Fruit fly (Drosophila melanogaster) whole organism, embryonic: ENCODE measurements around the gene CG32075.

Experiments
- Bdp1 ChIP-seq: fragments of 200-800 bp; sonication (Bioruptor generic); optimal IDR thresholded peaks from 3 replicates; lab custom pipeline; 2016; ENCODE audit warnings: missing biosample characterization, missing genetic modification characterization
- Bgb ChIP-seq: fragments of 200-800 bp; sonication (Bioruptor generic); IDR thresholded peaks from 2 replicates; pipeline ENCODE4 v1.3.6; 2022; ENCODE audit warnings: missing biosample characterization, missing genetic modification characterization; ENCODE audit not compliant: partially characterized antibody
- C15 ChIP-seq: fragments of 200-800 bp; sonication (Bioruptor generic); IDR thresholded peaks from 3 replicates; pipeline ENCODE4 v1.3.6; 2022; ENCODE audit warnings: missing biosample characterization, missing genetic modification characterization
- CG10147 ChIP-seq: fragments of 200-800 bp; sonication (Bioruptor generic); optimal IDR thresholded peaks from 2 replicates; lab custom pipeline; 2019; ENCODE audit warnings: missing biosample characterization, mild to moderate bottlenecking, missing genetic modification characterization, moderate library complexity
- CG10267 ChIP-seq: fragments of 200-800 bp; sonication (Bioruptor generic); optimal IDR thresholded peaks from 2 replicates; lab custom pipeline; 2018; ENCODE audit warnings: missing biosample characterization, mild to moderate bottlenecking, missing genetic modification characterization, moderate library complexity
- CG11247 ChIP-seq: fragments of 200-800 bp; sonication (Bioruptor generic); IDR thresholded peaks from 2 replicates; pipeline ENCODE4 v1.3.6; 2022; ENCODE audit warnings: missing biosample characterization, missing genetic modification characterization
- CG11560 ChIP-seq: fragments of 200-800 bp; sonication (Bioruptor generic); IDR thresholded peaks from 3 replicates; pipeline ENCODE4 v1.3.6; 2022; ENCODE audit warnings: missing biosample characterization, missing genetic modification characterization
- CG12104 ChIP-seq: fragments of 200-800 bp; sonication (Bioruptor generic); optimal IDR thresholded peaks from 3 replicates; lab custom pipeline; 2016; ENCODE audit warnings: missing biosample characterization, missing genetic modification characterization
- CG12219 ChIP-seq: fragments of 200-800 bp; sonication (Bioruptor generic); optimal IDR thresholded peaks from 3 replicates; lab custom pipeline; 2018; ENCODE audit warnings: missing biosample characterization, mild to moderate bottlenecking, missing genetic modification characterization
- CG13894 ChIP-seq: fragments of 200-800 bp; sonication (Bioruptor generic); optimal IDR thresholded peaks from 3 replicates; lab custom pipeline; 2018; ENCODE audit warnings: missing biosample characterization, mild to moderate bottlenecking, missing genetic modification characterization, moderate library complexity
- CG15073 ChIP-seq: fragments of 200-800 bp; sonication (Bioruptor generic); optimal IDR thresholded peaks from 2 replicates; lab custom pipeline; 2016; ENCODE audit warnings: missing biosample characterization, missing genetic modification characterization
- CG15696 ChIP-seq: fragments of 200-800 bp; sonication (Bioruptor generic); optimal IDR thresholded peaks from 2 replicates; lab custom pipeline; 2019; ENCODE audit warnings: missing biosample characterization, mild to moderate bottlenecking, missing genetic modification characterization, moderate library complexity
- CG1603 ChIP-seq: fragments of 200-800 bp; sonication (Bioruptor generic); optimal IDR thresholded peaks from 2 replicates; lab custom pipeline; 2019; ENCODE audit warnings: missing biosample characterization, mild to moderate bottlenecking, missing genetic modification characterization, moderate library complexity
- CG17186 ChIP-seq: fragments of 200-800 bp; sonication (Bioruptor generic); optimal IDR thresholded peaks from 3 replicates; lab custom pipeline; 2017; ENCODE audit warnings: missing biosample characterization, missing genetic modification reagents, missing genetic modification characterization
- CG18262 ChIP-seq: fragments of 200-800 bp; optimal IDR thresholded peaks from 3 replicates; lab custom pipeline; 2019; ENCODE audit warnings: missing biosample characterization, mild to moderate bottlenecking, missing genetic modification characterization, moderate library complexity
- CG1832 ChIP-seq: fragments of 200-800 bp; sonication (Bioruptor generic); optimal IDR thresholded peaks from 2 replicates; lab custom pipeline; 2017; ENCODE audit warnings: missing biosample characterization, mild to moderate bottlenecking, missing genetic modification characterization, inconsistent platforms
- CG2889 ChIP-seq: fragments of 200-800 bp; sonication (Bioruptor generic); IDR thresholded peaks from 3 replicates; pipeline ENCODE4 v1.3.6; 2022; ENCODE audit warnings: missing biosample characterization, missing genetic modification characterization
- CG34376 ChIP-seq: fragments of 200-800 bp; sonication (Bioruptor generic); optimal IDR thresholded peaks from 2 replicates; lab custom pipeline; 2018; ENCODE audit warnings: missing biosample characterization, mild to moderate bottlenecking, missing genetic modification characterization
- CG4854 ChIP-seq: fragments of 200-800 bp; sonication (Bioruptor generic); optimal IDR thresholded peaks from 2 replicates; lab custom pipeline; 2016; ENCODE audit warnings: missing biosample characterization, missing genetic modification characterization, inconsistent platforms
- CG6765 ChIP-seq: fragments of 200-800 bp; sonication (Bioruptor generic); optimal IDR thresholded peaks from 3 replicates; lab custom pipeline; 2017; ENCODE audit warnings: missing biosample characterization, mild to moderate bottlenecking, missing genetic modification characterization
- CG7271 ChIP-seq: fragments of 200-800 bp; sonication (Bioruptor generic); optimal IDR thresholded peaks from 2 replicates; lab custom pipeline; 2018; ENCODE audit warnings: missing biosample characterization, mild to moderate bottlenecking, missing genetic modification characterization, moderate library complexity
- CG7745 ChIP-seq: fragments of 200-800 bp; sonication (Bioruptor generic); optimal IDR thresholded peaks from 2 replicates; lab custom pipeline; 2018; ENCODE audit warnings: missing biosample characterization, mild to moderate bottlenecking, missing genetic modification characterization, moderate library complexity
- CG8388 ChIP-seq: fragments of 200-800 bp; sonication (Bioruptor generic); optimal IDR thresholded peaks from 2 replicates; lab custom pipeline; 2019; ENCODE audit warnings: missing biosample characterization, mild to moderate bottlenecking, missing genetic modification characterization, moderate library complexity
- CG9876 ChIP-seq: fragments of 200-800 bp; sonication (Bioruptor generic); optimal IDR thresholded peaks from 2 replicates; lab custom pipeline; 2016; ENCODE audit warnings: missing biosample characterization, missing genetic modification characterization
- D19A ChIP-seq: fragments of 200-800 bp; optimal IDR thresholded peaks from 3 replicates; lab custom pipeline; 2019; ENCODE audit warnings: missing biosample characterization, mild to moderate bottlenecking, missing genetic modification characterization, moderate library complexity
- Dip2 ChIP-seq: fragments of 200-800 bp; sonication (Bioruptor generic); IDR thresholded peaks from 2 replicates; pipeline ENCODE4 v1.3.6; 2022; ENCODE audit warnings: missing biosample characterization, missing genetic modification characterization
- Fer2 ChIP-seq: fragments of 200-800 bp; sonication (Bioruptor generic); optimal IDR thresholded peaks from 2 replicates; lab custom pipeline; 2018; ENCODE audit warnings: missing biosample characterization, mild to moderate bottlenecking, missing genetic modification characterization, moderate library complexity
- Oli ChIP-seq: fragments of 200-800 bp; sonication (Bioruptor generic); optimal IDR thresholded peaks from 2 replicates; lab custom pipeline; 2018; ENCODE audit warnings: missing biosample characterization, mild to moderate bottlenecking, missing genetic modification characterization, moderate library complexity
- Optix ChIP-seq: fragments of 200-800 bp; sonication (Bioruptor generic); IDR thresholded peaks from 3 replicates; pipeline ENCODE4 v1.3.6; 2022; ENCODE audit warnings: missing biosample characterization, missing genetic modification characterization
- Ravus ChIP-seq: fragments of 200-800 bp; sonication (Bioruptor generic); IDR thresholded peaks from 2 replicates; pipeline ENCODE4 v1.3.6; 2022; ENCODE audit warnings: missing biosample characterization, missing genetic modification characterization
- Side ChIP-seq: fragments of 200-800 bp; sonication (Bioruptor generic); optimal IDR thresholded peaks from 2 replicates; lab custom pipeline; 2016; ENCODE audit warnings: missing biosample characterization, missing genetic modification characterization
- Trl ChIP-seq, 3 experiments: fragments of >200 bp in 2 of 3; fragments of 200-800 bp in 1 of 3; sonication (Bioruptor generic) in 1 of 3; optimal IDR thresholded peaks; 2 replicates in 1 of 3; 3 replicates in 2 of 3; lab custom pipeline; 2016 to 2017; ENCODE audit warnings: missing biosample characterization in 1 of 3, missing genetic modification characterization in 1 of 3
- ac ChIP-seq: fragments of 200-800 bp; sonication (Bioruptor generic); optimal IDR thresholded peaks from 3 replicates; lab custom pipeline; 2017; ENCODE audit warnings: missing biosample characterization, mild to moderate bottlenecking, missing genetic modification characterization
- al ChIP-seq: fragments of 200-800 bp; sonication (Bioruptor generic); IDR thresholded peaks from 2 replicates; pipeline ENCODE4 v1.3.6; 2022; ENCODE audit warnings: missing biosample characterization, missing genetic modification characterization
- ase ChIP-seq: fragments of 200-800 bp; sonication (Bioruptor generic); IDR thresholded peaks from 3 replicates; pipeline ENCODE4 v1.3.6; 2022; ENCODE audit warnings: missing biosample characterization, missing genetic modification characterization
- bowl ChIP-seq: fragments of 200-800 bp; sonication (Bioruptor generic); IDR thresholded peaks from 2 replicates; pipeline ENCODE4 v1.3.6; 2022; ENCODE audit warnings: missing biosample characterization, missing genetic modification characterization
- chif ChIP-seq, 2 experiments: fragments of 200-800 bp; sonication (Bioruptor generic); optimal IDR thresholded peaks; 3 replicates each; lab custom pipeline; 2016; ENCODE audit warnings: missing biosample characterization in 2 of 2, missing genetic modification characterization in 2 of 2
- cwo ChIP-seq: fragments of 200-800 bp; sonication (Bioruptor generic); optimal IDR thresholded peaks from 3 replicates; lab custom pipeline; 2017; ENCODE audit warnings: missing biosample characterization, missing genetic modification characterization, mild to moderate bottlenecking, moderate library complexity, missing genetic modification reagents
- ems ChIP-seq: fragments of 200-800 bp; sonication (Bioruptor generic); optimal IDR thresholded peaks from 3 replicates; lab custom pipeline; 2016; ENCODE audit warnings: missing biosample characterization, missing genetic modification characterization
- hb ChIP-seq: fragments of 200-800 bp; sonication (Bioruptor generic); IDR thresholded peaks from 3 replicates; pipeline ENCODE4 v1.3.6; 2022; ENCODE audit warnings: missing biosample characterization, missing genetic modification characterization; ENCODE audit not compliant: partially characterized antibody
- kay ChIP-seq: fragments of 200-800 bp; sonication (Bioruptor generic); optimal IDR thresholded peaks from 2 replicates; lab custom pipeline; 2016; ENCODE audit warnings: missing biosample characterization, missing genetic modification characterization
- lab ChIP-seq: fragments of 200-800 bp; sonication (Bioruptor generic); optimal IDR thresholded peaks from 3 replicates; lab custom pipeline; 2017; ENCODE audit warnings: missing biosample characterization, missing genetic modification characterization, mild to moderate bottlenecking, moderate library complexity, missing genetic modification reagents
- nmo ChIP-seq: fragments of 200-800 bp; sonication (Bioruptor generic); optimal IDR thresholded peaks from 2 replicates; lab custom pipeline; 2018; ENCODE audit warnings: missing biosample characterization, mild to moderate bottlenecking, missing genetic modification characterization, moderate library complexity
- scrt ChIP-seq: fragments of 200-800 bp; sonication (Bioruptor generic); optimal IDR thresholded peaks from 2 replicates; lab custom pipeline; 2018; ENCODE audit warnings: missing biosample characterization, mild to moderate bottlenecking, missing genetic modification characterization, moderate library complexity
- sisA ChIP-seq: fragments of 200-800 bp; sonication (Bioruptor generic); IDR thresholded peaks from 2 replicates; pipeline ENCODE4 v1.3.6; 2022; ENCODE audit warnings: missing biosample characterization, missing genetic modification characterization
- sob ChIP-seq: fragments of 200-800 bp; sonication (Bioruptor generic); IDR thresholded peaks from 2 replicates; pipeline ENCODE4 v1.3.6; 2022; ENCODE audit warnings: missing biosample characterization, missing genetic modification characterization
- ssp ChIP-seq: fragments of 200-800 bp; sonication (Bioruptor generic); IDR thresholded peaks from 2 replicates; pipeline ENCODE4 v1.3.6; 2022; ENCODE audit warnings: missing biosample characterization, missing genetic modification characterization
- tup ChIP-seq: fragments of 200-800 bp; sonication (Bioruptor generic); optimal IDR thresholded peaks from 2 replicates; lab custom pipeline; 2016; ENCODE audit warnings: missing biosample characterization, mild to moderate bottlenecking, missing genetic modification characterization, moderate library complexity
- usp ChIP-seq: fragments of >200 bp; optimal IDR thresholded peaks from 2 replicates; lab custom pipeline; 2017; ENCODE audit warnings: missing biosample characterization, missing genetic modification characterization
- zen ChIP-seq: fragments of 200-800 bp; sonication (Bioruptor generic); optimal IDR thresholded peaks from 3 replicates; lab custom pipeline; 2018; ENCODE audit warnings: missing biosample characterization, mild to moderate bottlenecking, missing genetic modification characterization, moderate library complexity

The CG32075 gene

DNA sequence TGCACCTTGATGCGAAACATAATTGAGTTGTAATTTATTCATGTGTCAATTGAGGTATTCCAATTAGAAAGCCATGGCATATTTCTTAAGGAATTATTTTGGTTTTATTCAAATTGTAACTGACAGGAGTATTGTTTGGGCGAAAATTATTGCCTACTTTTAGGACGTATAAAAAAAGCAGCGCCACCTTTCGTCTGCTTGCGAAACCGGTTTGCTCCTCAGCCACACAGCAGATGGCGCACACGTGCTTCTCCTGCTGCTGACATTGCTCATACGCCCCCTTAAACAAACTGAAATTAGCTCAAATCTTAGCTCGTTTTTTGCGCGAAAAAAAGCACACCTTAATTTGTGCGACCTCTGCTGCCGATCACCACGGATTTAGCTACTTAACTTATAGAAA, 16.9 kb downstream of the CG32075 start (continued):
- peak; percentile 70 for TF ChIP-seq Side (GFP tag; lab: Kevin White, UChicago)
- TF ChIP-seq CG7745 (tag; lab: Kevin White, UChicago): no peak
- peak; percentile 70 for TF ChIP-seq Bdp1
- TF ChIP-seq D19A (tag; lab: Kevin White, UChicago): peak; percentile 42
- peak; percentile 62 for TF ChIP-seq CG12219 (GFP tag; lab: Kevin White, UChicago)
- peak; percentile 72 for TF ChIP-seq zen
- TF ChIP-seq Bgb (GFP tag; lab: Robert Waterston, UW): peak; percentile 28; the same call in 1 of the 2 replicates
- TF ChIP-seq Oli (tag; lab: Kevin White, UChicago): peak; percentile 54
- TF ChIP-seq ssp: peak; percentile 73
- TF ChIP-seq hb (GFP tag; lab: Robert Waterston, UW): no peak
- TF ChIP-seq CG6765 (GFP tag; lab: Kevin White, UChicago): peak; percentile 42
- peak; percentile 57 for TF ChIP-seq CG12104 (GFP tag; lab: Kevin White, UChicago)
- peak; percentile 82; the same call in 2 of the 3 replicates for TF ChIP-seq ase (GFP tag; lab: Robert Waterston, UW)
- no peak for TF ChIP-seq CG1832
- TF ChIP-seq CG10147 (GFP tag; lab: Kevin White, UChicago): no peak
- no peak for TF ChIP-seq cwo (GFP tag; lab: Kevin White, UChicago)
- no peak for TF ChIP-seq CG2889 (GFP tag; lab: Robert Waterston, UW)
- TF ChIP-seq kay (GFP tag; lab: Kevin White, UChicago): peak; percentile 49
- TF ChIP-seq scrt: peak; percentile 4
- peak; percentile 73 for TF ChIP-seq sisA (GFP tag; lab: Robert Waterston, UW)
- TF ChIP-seq Optix (GFP tag; lab: Robert Waterston, UW): peak; percentile 74
- no peak for TF ChIP-seq usp
- TF ChIP-seq CG18262 (tag; lab: Kevin White, UChicago): peak; percentile 63
- no peak for TF ChIP-seq CG15073 (GFP tag; lab: Kevin White, UChicago)
- peak; percentile 34 for TF ChIP-seq CG7271
- peak; percentile 90 for TF ChIP-seq CG11247 (GFP tag; lab: Robert Waterston, UW)
- no peak for TF ChIP-seq tup
- peak; percentile 52; the same call in 1 of the 3 replicates for TF ChIP-seq CG11560
- TF ChIP-seq CG9876 (GFP tag; lab: Kevin White, UChicago): peak; percentile 83
- peak; percentile 60 to 90 for TF ChIP-seq chif (GFP tag; optimal IDR thresholded peaks at IDR 0.05; lab: Kevin White, UChicago)
- TF ChIP-seq lab: peak; percentile 66
- no peak for TF ChIP-seq Dip2 (GFP tag; lab: Robert Waterston, UW)
- peak; percentile 44; the same call in 1 of the 2 replicates for TF ChIP-seq bowl (GFP tag; lab: Robert Waterston, UW)
- peak; percentile 57 for TF ChIP-seq CG10267 (tag; lab: Kevin White, UChicago)
- peak; percentile 82 for TF ChIP-seq CG1603 (tag; lab: Kevin White, UChicago)
- no peak for TF ChIP-seq CG17186 (GFP tag; lab: Kevin White, UChicago)
- TF ChIP-seq Fer2 (tag; lab: Kevin White, UChicago): peak; percentile 36
- TF ChIP-seq Ravus: no peak
- TF ChIP-seq CG4854 (GFP tag; lab: Kevin White, UChicago): peak; percentile 64
- peak; percentile 44 for TF ChIP-seq ac
- peak; percentile 50 for TF ChIP-seq ems (GFP tag; lab: Kevin White, UChicago)
- TF ChIP-seq al: no peak
- TF ChIP-seq nmo: peak; percentile 68
- TF ChIP-seq CG13894 (tag; lab: Kevin White, UChicago): no peak
- peak; percentile 82 for TF ChIP-seq sob (GFP tag; lab: Robert Waterston, UW)
- peak; percentile 79 for TF ChIP-seq CG15696
- TF ChIP-seq CG34376 (GFP tag; lab: Kevin White, UChicago): peak; percentile 45
- TF ChIP-seq CG8388 (GFP tag; lab: Kevin White, UChicago): peak; percentile 50
- TF ChIP-seq C15 (GFP tag; lab: Robert Waterston, UW): no peak
- no peak for TF ChIP-seq Trl (optimal IDR thresholded peaks at IDR 0.05; lab: Kevin White, UChicago)
- TF ChIP-seq Trl (GFP tag; optimal IDR thresholded peaks at IDR 0.05; lab: Kevin White, UChicago): peak; percentile 82
